Worm (Caenorhabditis elegans) whole organism, mixed stage, embryonic: Measurements from ENCODE around the gene glb-3.

Experiments
- blmp-1 ChIP-seq: fragments of 150-350 bp; optimal IDR thresholded peaks from 2 replicates; lab custom pipeline; 2014; ENCODE audit warnings: missing biosample characterization, missing genetic modification characterization
- elt-1 ChIP-seq: sonication (generic microtip); optimal IDR thresholded peaks from 2 replicates; lab custom pipeline; 2017; ENCODE audit warnings: missing genetic modification characterization, mild to moderate bottlenecking, missing compliant biosample characterization, antibody characterized with exemption, moderate library complexity, borderline replicate concordance; ENCODE audit not compliant: insufficient read depth
- elt-3 ChIP-seq: fragments of 150-350 bp; optimal IDR thresholded peaks from 2 replicates; lab custom pipeline; 2014; ENCODE audit warnings: missing biosample characterization, missing genetic modification characterization
- flh-1 ChIP-seq: fragments of 200-800 bp; sonication (Bioruptor generic); optimal IDR thresholded peaks from 2 replicates; lab custom pipeline; 2018; ENCODE audit warnings: mild to moderate bottlenecking, missing genetic modification characterization, moderate library complexity, missing compliant biosample characterization
- nhr-237 ChIP-seq: fragments of 150-350 bp; optimal IDR thresholded peaks from 2 replicates; lab custom pipeline; 2014; ENCODE audit warnings: missing biosample characterization, missing genetic modification characterization
- nhr-76 ChIP-seq: sonication (generic microtip); optimal IDR thresholded peaks from 2 replicates; lab custom pipeline; 2017; ENCODE audit warnings: missing biosample characterization, missing genetic modification characterization
- pha-4 ChIP-seq: fragments of 150-350 bp; optimal IDR thresholded peaks from 2 replicates; lab custom pipeline; 2018; ENCODE audit warnings: missing biosample characterization, missing genetic modification reagents, missing genetic modification characterization
- sem-2 ChIP-seq: fragments of 200-800 bp; sonication (Bioruptor generic); optimal IDR thresholded peaks from 2 replicates; lab custom pipeline; 2018; ENCODE audit warnings: mild to moderate bottlenecking, missing genetic modification characterization, missing compliant biosample characterization
- sptf-1 ChIP-seq: sonication (generic microtip); optimal IDR thresholded peaks from 2 replicates; lab custom pipeline; 2017; ENCODE audit warnings: mild to moderate bottlenecking, missing genetic modification characterization, moderate library complexity, missing compliant biosample characterization
- unc-39 ChIP-seq: fragments of 150-350 bp; optimal IDR thresholded peaks from 2 replicates; lab custom pipeline; 2014; ENCODE audit warnings: missing biosample characterization, missing genetic modification characterization
- unc-62 ChIP-seq: fragments of 150-350 bp; optimal IDR thresholded peaks from 2 replicates; lab custom pipeline; 2014; ENCODE audit warnings: missing biosample characterization, missing genetic modification reagents, missing genetic modification characterization
- ztf-11 ChIP-seq: fragments of 150-350 bp; optimal IDR thresholded peaks from 2 replicates; lab custom pipeline; 2014; ENCODE audit warnings: missing biosample characterization, missing genetic modification characterization

DNA sequence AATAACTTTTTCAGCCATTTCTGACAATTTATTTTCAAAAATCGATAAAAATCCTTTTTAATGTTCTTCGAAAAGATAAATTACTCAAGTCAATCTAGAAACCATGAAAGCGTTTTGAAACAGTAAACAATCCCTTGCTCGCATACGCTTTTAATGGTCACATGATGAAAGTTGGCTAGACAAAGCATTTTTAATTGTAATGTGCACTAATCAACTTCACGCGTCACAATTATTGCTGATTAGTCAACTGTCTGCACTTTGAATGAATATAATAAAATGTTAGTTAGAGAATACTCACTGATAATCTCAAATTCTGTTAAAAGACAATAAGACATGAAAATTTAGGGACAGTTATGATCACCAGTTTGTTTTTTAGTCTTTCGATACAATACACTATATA is 22.2 kb downstream of the glb-3 start:
- TF ChIP-seq nhr-76 (tag; lab: Kevin White, UChicago) (no peak), sptf-1 (tag; lab: Kevin White, UChicago) (no peak), nhr-237 (tag; lab: Kevin White, UChicago) (no peak), ztf-11 (tag; lab: Kevin White, UChicago) (no peak), sem-2 (GFP tag; lab: Kevin White, UChicago) (no peak), unc-62 (no peak), unc-39 (tag; lab: Kevin White, UChicago) (no peak), elt-3 (tag; lab: Kevin White, UChicago) (no peak), flh-1 (no peak), elt-1 (tag; lab: Kevin White, UChicago) (no peak), pha-4 (tag; lab: Kevin White, UChicago) (no peak), blmp-1 (tag; lab: Kevin White, UChicago) (no peak)
